Worm (Caenorhabditis elegans): ENCODE data around the gene F53A2.11.

DNA sequence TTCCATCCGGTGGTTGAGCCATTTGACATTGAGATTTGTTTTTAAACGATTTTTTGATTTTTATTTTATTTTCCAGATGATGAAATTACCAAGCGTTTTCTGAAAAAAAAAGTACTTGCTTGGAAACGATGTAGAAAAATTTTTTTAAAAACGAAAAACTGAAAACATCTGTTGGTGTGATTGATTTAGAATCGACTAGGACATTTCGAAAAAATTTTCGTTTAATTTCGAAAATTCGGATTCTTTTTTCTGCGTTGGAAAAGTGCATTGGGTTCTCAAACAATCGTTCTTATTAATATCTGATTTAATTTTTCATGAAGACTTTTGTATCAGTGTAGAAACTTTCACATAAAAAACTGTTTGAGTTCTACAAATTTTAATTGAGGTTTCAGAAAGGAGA, 36.8 kb upstream of the F53A2.11 start, which contains the start of gene F53A2.9:
- no peak for TF ChIP-seq pag-3 (tag; optimal IDR thresholded peaks at IDR 0.05; ENCODE audit: borderline replicate concordance, insufficient read depth)
- TF ChIP-seq nhr-237 (tag; optimal IDR thresholded peaks at IDR 0.05), result no peak
- no peak for TF ChIP-seq ztf-4 (tag; optimal IDR thresholded peaks at IDR 0.05)
- no peak for TF ChIP-seq ama-1 (optimal IDR thresholded peaks at IDR 0.05)

All from whole organism, L1 larva.